Fruit fly (Drosophila melanogaster): ENCODE data around the gene Adi1.

dm6 chr3L:10678545-10679067 is 15.4 kb downstream of the Adi1 start:
- TF ChIP-seq Mrtf (GFP tag; IDR thresholded peaks at IDR 0.05), result peak; percentile 91
- peak; percentile 93 for TF ChIP-seq tap (tag; optimal IDR thresholded peaks at IDR 0.05)
- TF ChIP-seq sr (GFP tag; IDR thresholded peaks at IDR 0.05), result 0 out of 3 replicates have a peak, but pooled peaks have one; percentile 17
- TF ChIP-seq Trl (optimal IDR thresholded peaks at IDR 0.05), result no peak
- peak; percentile 92 for TF ChIP-seq Trl (GFP tag; optimal IDR thresholded peaks at IDR 0.05)
- TF ChIP-seq vfl (GFP tag; optimal IDR thresholded peaks at IDR 0.05), result peak; percentile 77
- peak; percentile 91 for TF ChIP-seq pnt (GFP tag; optimal IDR thresholded peaks at IDR 0.05)
- peak; percentile 22 for TF ChIP-seq CG7745 (tag; optimal IDR thresholded peaks at IDR 0.05)
- TF ChIP-seq tna (GFP tag; IDR thresholded peaks at IDR 0.05; ENCODE audit: partially characterized antibody), result no peak
- TF ChIP-seq rib (GFP tag; IDR thresholded peaks at IDR 0.05), result peak; percentile 85
- TF ChIP-seq HLH4C (GFP tag; IDR thresholded peaks at IDR 0.05; ENCODE audit: partially characterized antibody), result no peak
